Fruit fly (Drosophila melanogaster): ENCODE data around the gene Glut3.

Gene Glut3

DNA sequence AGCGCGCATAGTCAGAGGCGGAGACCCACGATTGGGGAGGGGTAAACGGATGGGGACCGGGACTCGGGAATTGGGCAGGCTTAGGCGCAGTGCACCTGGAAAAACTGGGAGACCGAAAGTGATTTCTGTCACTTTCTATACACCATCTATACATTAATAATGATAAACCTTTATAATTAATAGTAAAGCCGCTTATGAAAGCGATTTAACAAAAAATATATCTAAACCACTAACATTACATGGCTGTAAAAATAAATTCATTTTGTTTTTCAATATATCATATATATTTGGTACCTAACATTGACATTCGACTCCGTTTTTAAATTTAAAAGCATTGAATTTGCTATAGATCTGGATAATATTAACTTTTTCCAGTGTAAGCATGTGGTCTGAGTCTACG, 12.9 kb downstream of the Glut3 start:
- TF ChIP-seq CG17801 (GFP tag; optimal IDR thresholded peaks at IDR 0.05; ENCODE audit: partially characterized antibody) = no peak

DNA sequence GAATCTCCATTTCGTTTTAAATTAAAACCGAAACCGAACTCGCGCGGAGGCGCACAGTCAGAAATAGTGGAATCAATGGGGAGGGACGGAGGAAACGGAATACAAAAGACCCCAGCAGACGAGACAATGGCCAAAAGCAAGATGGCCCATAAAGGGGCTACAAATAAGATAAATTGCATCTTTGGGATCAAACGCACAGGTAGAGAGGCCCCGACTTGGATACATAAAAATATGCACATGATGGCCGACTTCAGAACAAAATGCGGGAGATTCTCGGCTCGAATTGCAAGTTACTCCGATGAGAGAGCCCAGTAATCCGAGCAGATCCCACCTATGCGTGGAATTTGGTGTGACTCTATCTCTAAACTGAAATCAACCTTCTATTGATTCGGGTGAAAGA, 13.3 kb downstream of the Glut3 start:
- TF ChIP-seq CG17801 (GFP tag; optimal IDR thresholded peaks at IDR 0.05; ENCODE audit: partially characterized antibody) = no peak

DNA sequence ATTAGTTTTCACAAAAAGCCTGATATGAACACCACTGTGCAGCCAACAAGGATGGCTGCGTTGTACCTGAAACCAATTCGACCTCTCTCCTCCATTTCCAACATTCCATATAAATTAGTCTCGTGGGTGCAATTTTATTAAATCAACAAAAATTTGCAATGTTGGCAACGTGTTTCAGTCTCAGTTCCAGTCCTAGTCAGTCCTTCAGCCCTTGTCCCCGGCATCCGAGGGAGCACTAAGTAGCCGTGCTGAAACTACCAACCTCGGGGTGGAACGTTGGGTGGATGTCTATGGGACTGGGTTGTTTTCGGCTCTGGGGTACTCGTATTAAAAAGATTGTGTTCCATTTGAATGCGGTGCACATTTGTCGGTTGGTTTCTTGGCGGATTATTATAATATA, 16.0 kb downstream of the Glut3 start:
- no peak for TF ChIP-seq CG17801 (GFP tag; optimal IDR thresholded peaks at IDR 0.05; ENCODE audit: partially characterized antibody)

DNA sequence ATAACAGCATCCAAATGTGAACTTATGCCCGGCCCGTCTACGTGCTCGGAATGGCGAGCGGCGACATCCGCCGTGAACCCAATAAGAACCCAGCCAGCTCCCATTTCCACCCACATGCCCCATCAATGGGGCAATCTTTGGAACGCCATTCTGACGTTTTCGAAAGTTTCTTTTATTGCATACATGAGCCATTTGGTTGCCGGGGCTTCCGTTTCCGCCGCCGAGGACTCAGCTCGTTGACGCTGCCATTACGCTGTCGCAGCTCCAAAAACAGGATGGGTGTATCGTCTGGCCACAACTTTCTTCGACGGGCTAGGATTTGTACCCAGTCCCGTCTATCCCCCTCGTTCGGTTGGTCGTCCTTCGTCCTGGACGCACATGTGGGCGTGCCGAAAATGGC, 18.0 kb downstream of the Glut3 start:
- TF ChIP-seq CG17801 (GFP tag; optimal IDR thresholded peaks at IDR 0.05; ENCODE audit: partially characterized antibody) = no peak

DNA sequence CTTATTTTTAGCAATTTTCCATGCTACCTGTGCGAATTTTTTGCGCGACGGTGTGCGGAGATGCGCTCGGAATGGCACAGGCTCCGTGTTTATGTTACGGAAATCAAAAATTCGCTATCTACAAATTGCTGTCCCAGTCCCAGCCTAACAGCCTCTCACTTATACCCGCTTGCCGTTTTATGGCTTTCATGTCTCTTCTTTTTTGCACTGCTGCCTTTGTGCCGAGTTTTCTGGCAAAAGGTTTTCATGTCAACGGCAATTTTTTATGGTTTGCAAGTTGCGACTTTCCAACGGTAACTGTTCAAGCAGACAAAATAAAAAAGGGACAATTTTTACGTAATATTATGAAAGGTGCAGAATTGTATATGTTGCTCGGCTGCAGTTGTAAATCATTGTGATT, 22.8 kb downstream of the Glut3 start:
- no peak for TF ChIP-seq CG17801 (GFP tag; optimal IDR thresholded peaks at IDR 0.05; ENCODE audit: partially characterized antibody)

DNA sequence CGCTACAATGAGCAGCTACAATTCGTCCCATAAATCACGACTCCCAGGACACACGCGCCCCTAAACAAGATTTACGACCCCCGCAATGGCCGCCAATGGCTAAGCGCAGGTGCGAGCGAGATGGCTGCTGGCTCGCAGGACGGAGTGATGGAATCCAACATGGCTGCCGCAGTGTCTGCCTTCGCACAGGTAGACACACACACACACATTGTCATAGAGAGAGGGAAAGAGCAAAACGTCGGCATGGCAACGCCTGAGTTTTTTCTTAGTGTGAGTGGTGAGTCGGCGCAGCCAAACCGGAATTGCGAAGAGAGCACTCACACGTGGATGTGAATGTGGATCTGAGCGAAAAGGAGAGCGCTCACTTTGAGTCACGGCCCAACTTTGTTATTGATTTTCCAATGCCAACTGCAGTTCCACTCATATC, 23.7 kb downstream of the Glut3 start:
- TF ChIP-seq CG17801 (GFP tag; optimal IDR thresholded peaks at IDR 0.05; ENCODE audit: partially characterized antibody) = no peak

DNA sequence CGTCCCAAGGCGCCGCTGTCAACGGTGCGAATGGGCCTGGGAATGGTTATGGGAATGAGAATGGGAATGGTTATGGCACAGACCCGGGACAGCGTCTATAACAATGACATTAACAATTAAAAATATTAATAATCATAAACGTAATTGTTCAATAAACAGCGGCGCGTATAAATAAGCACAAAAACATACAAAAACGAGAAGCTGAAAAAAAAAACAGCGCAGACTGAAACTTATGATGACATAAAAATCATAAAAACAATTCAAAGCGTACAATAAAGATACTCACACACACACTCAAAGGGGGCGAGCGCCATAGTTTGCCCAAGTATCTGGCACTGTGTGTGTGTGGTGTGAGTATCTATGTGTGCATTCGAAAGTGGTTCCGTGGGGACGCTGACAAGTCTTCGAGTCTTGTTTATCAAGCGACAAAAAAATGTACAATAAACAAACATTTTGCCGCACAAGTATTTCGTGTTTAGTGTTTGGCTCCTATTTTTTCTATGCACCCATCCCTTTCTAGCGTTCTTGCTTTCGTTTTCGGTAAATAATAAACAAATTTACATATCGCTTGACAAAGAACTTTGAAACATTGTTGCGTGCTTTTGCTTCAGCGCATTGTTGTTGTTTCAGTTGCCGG, 25.1 kb downstream of the Glut3 start:
- TF ChIP-seq CG17801 (GFP tag; optimal IDR thresholded peaks at IDR 0.05; ENCODE audit: partially characterized antibody) = no peak

DNA sequence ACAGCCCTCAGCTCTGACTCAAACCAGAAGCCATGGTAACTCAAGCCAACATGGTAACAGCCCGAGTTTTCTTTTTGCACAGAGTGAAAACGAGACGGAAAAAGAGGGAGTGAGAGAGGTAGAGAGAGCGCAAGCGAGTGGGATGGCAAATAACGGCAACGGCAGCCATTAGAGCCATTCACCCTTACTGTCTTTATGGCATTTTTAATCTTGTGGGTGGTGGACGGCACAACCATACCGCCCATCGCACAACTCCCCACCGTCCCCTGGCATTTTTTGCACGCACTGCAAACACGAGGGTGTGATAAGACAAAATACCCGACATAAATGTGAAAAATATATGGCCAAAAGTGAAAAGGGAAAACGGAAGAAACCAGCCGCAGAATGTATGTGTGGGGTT, 27.6 kb downstream of the Glut3 start:
- TF ChIP-seq CG17801 (GFP tag; optimal IDR thresholded peaks at IDR 0.05; ENCODE audit: partially characterized antibody) = no peak

DNA sequence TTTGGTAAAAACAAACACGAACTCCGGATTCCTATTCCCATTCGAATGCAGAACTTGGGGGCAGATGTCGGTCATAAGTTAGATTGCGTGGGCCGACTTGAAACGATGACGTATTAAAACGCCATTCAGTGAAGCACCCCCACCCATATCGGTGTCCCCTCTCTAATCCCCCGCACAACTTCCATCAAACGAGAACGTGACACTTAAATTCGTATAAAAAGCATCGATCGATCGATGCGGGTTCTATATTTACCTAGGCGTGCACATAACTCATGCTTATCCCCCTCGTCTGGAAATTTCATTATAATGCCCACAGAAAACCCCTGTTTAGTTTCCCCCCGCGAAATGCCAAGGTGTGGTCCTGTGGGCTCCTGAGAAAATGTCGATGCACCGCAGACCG, 29.4 kb downstream of the Glut3 start:
- no peak for TF ChIP-seq CG17801 (GFP tag; optimal IDR thresholded peaks at IDR 0.05; ENCODE audit: partially characterized antibody)

DNA sequence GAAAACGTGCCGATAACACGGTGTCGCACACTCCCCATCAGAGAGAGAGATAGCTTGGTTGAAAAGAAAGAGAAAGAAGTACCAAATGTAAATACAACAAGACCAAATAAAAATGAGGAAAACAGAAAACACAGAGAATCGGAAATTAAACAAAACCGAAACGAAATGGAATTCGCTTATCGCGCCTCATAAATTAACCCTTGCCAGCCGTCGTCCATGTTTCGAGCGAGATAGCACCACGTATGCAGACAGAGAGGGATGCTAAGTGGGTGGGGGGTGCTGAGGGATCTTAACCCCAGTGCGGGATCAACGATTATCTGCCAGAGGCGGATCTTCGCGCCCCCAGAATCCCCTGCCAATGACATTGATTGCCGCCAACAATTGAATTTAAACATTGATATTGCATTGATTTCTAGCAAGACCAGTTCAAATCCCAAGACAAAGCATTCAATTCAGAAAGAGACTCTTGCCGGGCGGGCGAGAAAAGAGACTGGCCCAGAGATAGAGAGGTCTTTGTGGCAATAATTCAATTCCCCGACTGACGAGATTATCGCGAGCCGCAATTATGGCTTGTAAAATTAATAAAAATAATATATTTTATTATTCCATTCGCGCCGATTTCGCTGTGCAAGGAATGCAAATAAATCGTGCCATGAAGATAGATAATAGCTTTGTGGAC, 31.5 kb downstream of the Glut3 start:
- no peak for TF ChIP-seq CG17801 (GFP tag; optimal IDR thresholded peaks at IDR 0.05; ENCODE audit: partially characterized antibody)

DNA sequence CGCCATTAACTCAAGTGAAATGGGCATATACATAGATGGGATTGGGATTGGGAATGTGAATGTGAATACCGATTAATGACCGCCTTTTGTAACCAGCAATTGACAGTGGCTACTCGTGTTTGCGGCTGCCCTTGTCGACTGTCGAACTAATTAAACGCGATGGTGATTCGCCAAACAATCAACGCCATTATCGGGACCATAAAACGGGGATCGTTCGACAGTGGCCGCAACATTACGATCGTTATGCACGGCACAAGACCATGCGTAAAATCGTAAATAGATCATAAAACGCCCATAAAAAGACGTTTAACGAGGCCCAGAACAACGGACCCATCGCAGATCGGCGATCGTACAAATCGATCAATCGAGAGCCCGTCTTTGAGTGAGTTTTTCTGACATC, 33.4 kb downstream of the Glut3 start:
- TF ChIP-seq CG17801 (GFP tag; optimal IDR thresholded peaks at IDR 0.05; ENCODE audit: partially characterized antibody) = no peak

DNA sequence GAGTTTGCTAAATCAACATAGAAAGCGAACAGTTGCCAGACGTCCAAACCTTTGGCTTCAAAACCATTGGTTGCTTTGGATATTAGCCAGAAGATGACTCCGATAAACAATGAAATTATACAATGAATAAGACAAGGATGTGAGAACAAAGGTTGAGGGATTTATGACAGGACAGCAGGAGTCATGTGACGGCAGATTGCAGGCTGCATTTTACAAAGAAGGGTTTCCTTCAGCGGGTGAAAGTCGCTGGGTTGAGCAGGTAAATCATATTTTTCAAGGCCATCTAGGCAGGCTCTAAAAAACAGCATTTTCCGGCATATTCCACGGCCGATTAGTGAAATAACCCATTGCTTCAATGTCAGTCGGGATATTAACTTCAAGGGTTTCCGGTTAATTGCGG, 33.9 kb downstream of the Glut3 start:
- no peak for TF ChIP-seq CG17801 (GFP tag; optimal IDR thresholded peaks at IDR 0.05; ENCODE audit: partially characterized antibody)

DNA sequence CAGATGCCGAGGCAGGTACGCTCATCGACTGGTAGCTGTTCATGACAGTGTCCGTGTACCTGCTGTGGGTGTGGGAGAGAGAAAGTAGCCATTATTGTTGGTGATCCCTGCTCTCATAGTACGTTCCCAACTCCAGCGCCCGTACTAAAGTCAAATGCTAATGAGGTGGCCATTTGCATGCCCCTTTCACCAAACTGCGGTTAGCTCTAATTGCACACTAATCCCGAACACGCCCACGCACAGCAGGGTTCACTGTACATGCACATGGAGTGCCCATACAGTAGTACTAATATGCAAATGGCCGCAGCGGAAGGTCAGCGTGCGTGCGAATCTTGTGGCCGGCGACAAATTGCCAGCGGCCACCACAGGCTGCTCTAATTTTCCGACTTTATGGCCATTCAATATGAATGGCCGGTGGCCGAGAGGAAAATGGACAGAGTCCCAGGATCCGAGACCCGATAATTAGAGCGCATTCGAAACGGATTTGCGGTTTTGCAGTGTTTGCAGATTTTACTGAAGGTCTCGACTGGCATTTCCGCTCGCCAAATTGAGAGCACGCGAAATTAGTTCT, 38.2 kb downstream of the Glut3 start:
- TF ChIP-seq CG17801 (GFP tag; optimal IDR thresholded peaks at IDR 0.05; ENCODE audit: partially characterized antibody) = no peak

DNA sequence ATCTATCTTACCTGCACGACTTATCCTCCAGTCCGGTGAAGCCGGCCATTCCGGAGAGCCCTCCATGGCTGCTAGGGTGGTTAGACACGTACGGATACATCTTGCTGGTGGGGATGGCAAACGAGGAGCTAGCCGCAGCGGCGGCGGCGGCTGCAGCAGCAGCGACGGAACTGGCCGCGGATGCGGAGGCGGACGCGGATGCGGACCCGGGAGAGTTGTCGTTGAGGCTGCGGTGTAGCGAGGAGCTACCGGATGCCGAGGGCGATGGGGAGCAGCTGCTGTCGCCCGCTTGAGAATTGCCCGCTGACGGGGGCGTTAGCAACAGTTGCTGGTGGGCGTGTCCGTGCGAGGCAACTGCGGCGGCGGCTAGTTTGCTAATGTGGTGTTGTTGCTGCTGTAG, 39.0 kb downstream of the Glut3 start:
- TF ChIP-seq CG17801 (GFP tag; optimal IDR thresholded peaks at IDR 0.05; ENCODE audit: partially characterized antibody) = no peak

DNA sequence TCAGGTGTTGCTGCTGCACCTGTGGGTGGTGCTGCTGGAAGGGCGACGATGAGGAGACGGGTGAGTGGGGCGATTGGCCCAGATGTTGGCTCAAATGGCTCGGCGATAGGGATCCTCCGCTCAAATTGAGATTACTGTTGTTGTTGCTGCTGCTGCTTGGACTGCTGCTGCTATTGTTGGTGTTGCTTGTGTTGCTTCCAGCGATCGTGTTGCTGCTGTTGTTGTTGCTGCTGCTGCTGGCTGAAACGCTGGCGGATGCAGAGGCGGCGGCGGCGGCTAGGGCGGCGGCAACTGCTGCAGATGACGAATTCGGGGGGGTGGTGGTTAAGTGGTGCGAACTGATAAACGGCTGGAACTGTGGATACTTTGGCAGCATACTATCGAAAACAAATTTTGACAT, 39.5 kb downstream of the Glut3 start:
- no peak for TF ChIP-seq CG17801 (GFP tag; optimal IDR thresholded peaks at IDR 0.05; ENCODE audit: partially characterized antibody)

DNA sequence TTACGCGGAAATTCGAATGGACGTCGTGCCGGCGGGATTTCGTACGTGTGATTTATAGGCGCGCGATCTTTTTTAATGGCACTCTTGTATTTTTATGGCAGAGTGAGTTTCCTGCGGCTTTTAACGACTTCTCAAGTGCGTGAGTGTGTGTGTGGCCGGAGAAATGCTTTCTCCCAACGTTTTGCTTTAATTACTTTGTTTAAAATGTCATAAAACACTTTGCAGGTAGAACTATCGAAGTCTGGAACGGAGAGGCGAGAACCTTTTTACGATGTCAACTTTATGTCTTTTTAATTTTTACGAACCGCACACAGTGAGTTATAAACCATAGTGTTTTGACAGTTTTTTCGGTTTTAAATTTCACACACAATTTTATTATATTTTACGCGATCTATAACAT, 41.0 kb downstream of the Glut3 start:
- no peak for TF ChIP-seq CG17801 (GFP tag; optimal IDR thresholded peaks at IDR 0.05; ENCODE audit: partially characterized antibody)

Data from ovary, adult (tissue).